Fruit fly (Drosophila melanogaster) whole organism, embryonic: Measurements from ENCODE around the gene Epp.

Experiments used
- B-H2 ChIP-seq: fragments of 200-800 bp; sonication (Bioruptor generic); optimal IDR thresholded peaks from 2 replicates; lab custom pipeline; 2018; ENCODE audit warnings: missing biosample characterization, mild to moderate bottlenecking, missing genetic modification characterization
- Bteb2 ChIP-seq: fragments of 200-800 bp; sonication (Bioruptor generic); optimal IDR thresholded peaks from 2 replicates; lab custom pipeline; 2016; ENCODE audit warnings: missing biosample characterization, missing genetic modification characterization
- CG10979 ChIP-seq: fragments of 200-800 bp; sonication (Bioruptor generic); optimal IDR thresholded peaks from 2 replicates; lab custom pipeline; 2018; ENCODE audit warnings: missing biosample characterization, mild to moderate bottlenecking, missing genetic modification characterization, moderate library complexity
- CG12219 ChIP-seq: fragments of 200-800 bp; sonication (Bioruptor generic); optimal IDR thresholded peaks from 3 replicates; lab custom pipeline; 2018; ENCODE audit warnings: missing biosample characterization, mild to moderate bottlenecking, missing genetic modification characterization
- CG12236 ChIP-seq: fragments of 200-800 bp; sonication (Bioruptor generic); optimal IDR thresholded peaks from 2 replicates; lab custom pipeline; 2016; ENCODE audit warnings: missing biosample characterization, missing genetic modification characterization
- CG12391 ChIP-seq: fragments of 200-800 bp; sonication (Bioruptor generic); optimal IDR thresholded peaks from 3 replicates; lab custom pipeline; 2018; ENCODE audit warnings: missing biosample characterization, mild to moderate bottlenecking, missing genetic modification characterization, moderate library complexity
- CG17186 ChIP-seq: fragments of 200-800 bp; sonication (Bioruptor generic); optimal IDR thresholded peaks from 3 replicates; lab custom pipeline; 2017; ENCODE audit warnings: missing biosample characterization, missing genetic modification reagents, missing genetic modification characterization
- CG17802 ChIP-seq: fragments of 200-800 bp; sonication (Bioruptor generic); optimal IDR thresholded peaks from 2 replicates; lab custom pipeline; 2018; ENCODE audit warnings: missing biosample characterization, mild to moderate bottlenecking, missing genetic modification characterization, moderate library complexity
- CG2678 ChIP-seq: fragments of 200-800 bp; sonication (Bioruptor generic); optimal IDR thresholded peaks from 3 replicates; lab custom pipeline; 2019; ENCODE audit warnings: missing biosample characterization, mild to moderate bottlenecking, missing genetic modification characterization, moderate library complexity
- CG31224 ChIP-seq: fragments of 200-800 bp; sonication (Bioruptor generic); IDR thresholded peaks from 2 replicates; pipeline ENCODE4 v1.3.6; 2022; ENCODE audit warnings: missing biosample characterization, missing genetic modification characterization
- CG3407 ChIP-seq: fragments of 200-800 bp; sonication (Bioruptor generic); optimal IDR thresholded peaks from 2 replicates; lab custom pipeline; 2018; ENCODE audit warnings: missing biosample characterization, mild to moderate bottlenecking, missing genetic modification characterization
- CG4854 ChIP-seq: fragments of 200-800 bp; sonication (Bioruptor generic); optimal IDR thresholded peaks from 2 replicates; lab custom pipeline; 2016; ENCODE audit warnings: missing biosample characterization, missing genetic modification characterization, inconsistent platforms
- CG5953 ChIP-seq: fragments of 200-800 bp; sonication (Bioruptor generic); IDR thresholded peaks from 2 replicates; pipeline ENCODE4 v1.3.6; 2022; ENCODE audit warnings: missing biosample characterization, missing genetic modification characterization
- CG6689 ChIP-seq: fragments of 200-800 bp; sonication (Bioruptor generic); IDR thresholded peaks from 2 replicates; pipeline ENCODE4 v1.3.6; 2022; ENCODE audit warnings: missing biosample characterization, missing genetic modification characterization
- Chrac-16 ChIP-seq: fragments of 200-800 bp; sonication (Bioruptor generic); optimal IDR thresholded peaks from 3 replicates; lab custom pipeline; 2016; ENCODE audit warnings: missing biosample characterization, missing genetic modification characterization
- D ChIP-seq, 2 experiments: fragments of 200-800 bp in 1 of 2; fragments of >200 bp in 1 of 2; sonication (Bioruptor generic) in 1 of 2; optimal IDR thresholded peaks; 2 replicates in 1 of 2; 3 replicates in 1 of 2; lab custom pipeline; 2017; ENCODE audit warnings: mild to moderate bottlenecking in 1 of 2, missing biosample characterization in 1 of 2, missing genetic modification characterization in 1 of 2, missing genetic modification reagents in 1 of 2
- Dbx ChIP-seq: fragments of 200-800 bp; sonication (Bioruptor generic); IDR thresholded peaks from 3 replicates; pipeline ENCODE4 v1.3.6; 2022; ENCODE audit warnings: missing biosample characterization, missing genetic modification characterization
- E2f1 ChIP-seq: fragments of 200-800 bp; sonication (Bioruptor generic); IDR thresholded peaks from 2 replicates; pipeline ENCODE4 v1.3.6; 2022; ENCODE audit warnings: missing biosample characterization, missing genetic modification characterization
- GATAe ChIP-seq: fragments of 200-800 bp; sonication (Bioruptor generic); conservative IDR thresholded peaks from 2 replicates; pipeline ENCODE4 v1.3.6; 2022; ENCODE audit warnings: missing biosample characterization, missing genetic modification characterization
- Lhr ChIP-seq: fragments of 200-800 bp; sonication (Bioruptor generic); optimal IDR thresholded peaks from 3 replicates; lab custom pipeline; 2017; ENCODE audit warnings: mild to moderate bottlenecking, missing biosample characterization, missing genetic modification reagents, missing genetic modification characterization
- Lim3 ChIP-seq: fragments of 200-800 bp; sonication (Bioruptor generic); IDR thresholded peaks from 2 replicates; pipeline ENCODE4 v1.3.6; 2022; ENCODE audit warnings: missing biosample characterization, missing genetic modification characterization
- Med ChIP-seq: fragments of 200-800 bp; sonication (Bioruptor generic); peaks from one replicate; lab custom pipeline; 2016; ENCODE audit warnings: missing biosample characterization, missing genetic modification characterization, mild to moderate bottlenecking, inconsistent platforms, moderate library complexity
- Mrtf ChIP-seq: fragments of 200-800 bp; sonication (Bioruptor generic); IDR thresholded peaks from 3 replicates; pipeline ENCODE4 v1.3.6; 2022; ENCODE audit warnings: missing biosample characterization, missing genetic modification characterization
- NFAT ChIP-seq: fragments of 200-800 bp; sonication (Bioruptor generic); IDR thresholded peaks from 2 replicates; pipeline ENCODE4 v1.3.6; 2022; ENCODE audit warnings: missing biosample characterization, missing genetic modification characterization
- Stat92E ChIP-seq, 3 experiments: fragments of >200 bp in 2 of 3; fragments of 200-800 bp in 1 of 3; sonication (Bioruptor generic) in 1 of 3; optimal IDR thresholded peaks; 2 replicates each; lab custom pipeline; 2017 to 2019; ENCODE audit warnings: missing biosample characterization in 3 of 3, missing genetic modification characterization in 3 of 3, mild to moderate bottlenecking in 1 of 3, moderate library complexity in 1 of 3
- Taf1 ChIP-seq: fragments of 200-800 bp; sonication (Bioruptor generic); IDR thresholded peaks from 2 replicates; pipeline ENCODE4 v1.3.6; 2022; ENCODE audit warnings: missing biosample characterization, missing genetic modification characterization
- Tbp ChIP-seq: fragments of >200 bp; optimal IDR thresholded peaks from 2 replicates; lab custom pipeline; 2018; ENCODE audit warnings: missing biosample characterization, missing genetic modification characterization
- ase ChIP-seq: fragments of 200-800 bp; sonication (Bioruptor generic); IDR thresholded peaks from 3 replicates; pipeline ENCODE4 v1.3.6; 2022; ENCODE audit warnings: missing biosample characterization, missing genetic modification characterization
- ato ChIP-seq: fragments of 200-800 bp; sonication (Bioruptor generic); IDR thresholded peaks from 2 replicates; pipeline ENCODE4 v1.3.6; 2022; ENCODE audit warnings: missing biosample characterization, missing genetic modification characterization; ENCODE audit not compliant: partially characterized antibody
- dati ChIP-seq: fragments of 200-800 bp; sonication (Bioruptor generic); IDR thresholded peaks from 2 replicates; pipeline ENCODE4 v1.3.6; 2022; ENCODE audit warnings: missing biosample characterization, missing genetic modification characterization
- dm ChIP-seq: fragments of 200-800 bp; sonication (Bioruptor generic); optimal IDR thresholded peaks from 3 replicates; lab custom pipeline; 2016; ENCODE audit warnings: missing biosample characterization, missing genetic modification characterization
- exex ChIP-seq: fragments of 200-800 bp; sonication (Bioruptor generic); optimal IDR thresholded peaks from 4 replicates; lab custom pipeline; 2018; ENCODE audit warnings: missing biosample characterization, mild to moderate bottlenecking, missing genetic modification characterization, moderate library complexity
- fd102C ChIP-seq: fragments of 200-800 bp; sonication (Bioruptor generic); optimal IDR thresholded peaks from 2 replicates; lab custom pipeline; 2018; ENCODE audit warnings: missing biosample characterization, mild to moderate bottlenecking, missing genetic modification characterization, moderate library complexity
- fru ChIP-seq: fragments of >200 bp; optimal IDR thresholded peaks from 2 replicates; lab custom pipeline; 2017
- gce ChIP-seq: fragments of 200-800 bp; sonication (Bioruptor generic); IDR thresholded peaks from 3 replicates; pipeline ENCODE4 v1.3.6; 2022; ENCODE audit warnings: missing biosample characterization, missing genetic modification characterization
- gro ChIP-seq: fragments of 200-800 bp; sonication (Bioruptor generic); optimal IDR thresholded peaks from 2 replicates; lab custom pipeline; 2016; ENCODE audit warnings: missing biosample characterization, missing genetic modification characterization
- gt ChIP-seq: fragments of 200-800 bp; sonication (Bioruptor generic); IDR thresholded peaks from 2 replicates; pipeline ENCODE4 v1.3.6; 2022; ENCODE audit warnings: missing biosample characterization, missing genetic modification characterization
- ind ChIP-seq: fragments of 200-800 bp; sonication (Bioruptor generic); optimal IDR thresholded peaks from 3 replicates; lab custom pipeline; 2016; ENCODE audit warnings: missing biosample characterization, missing genetic modification characterization
- jumu ChIP-seq: fragments of 200-800 bp; sonication (Bioruptor generic); optimal IDR thresholded peaks from 3 replicates; lab custom pipeline; 2016; ENCODE audit warnings: missing biosample characterization, missing genetic modification characterization
- kni ChIP-seq: fragments of 200-800 bp; sonication (Bioruptor generic); optimal IDR thresholded peaks from 3 replicates; lab custom pipeline; 2017; ENCODE audit warnings: mild to moderate bottlenecking, missing biosample characterization, missing genetic modification reagents, missing genetic modification characterization
- nerfin-2 ChIP-seq: fragments of 200-800 bp; sonication (Bioruptor generic); IDR thresholded peaks from 2 replicates; pipeline ENCODE4 v1.3.6; 2022; ENCODE audit warnings: missing biosample characterization, missing genetic modification characterization; ENCODE audit not compliant: partially characterized antibody
- org-1 ChIP-seq: fragments of 200-800 bp; sonication (Bioruptor generic); optimal IDR thresholded peaks from 2 replicates; lab custom pipeline; 2017; ENCODE audit warnings: missing biosample characterization, missing genetic modification characterization
- prd ChIP-seq, 3 experiments: fragments of >200 bp in 2 of 3; fragments of 200-800 bp in 1 of 3; sonication (Bioruptor generic) in 1 of 3; optimal IDR thresholded peaks in 2 of 3; IDR thresholded peaks in 1 of 3; 2 replicates in 2 of 3; 3 replicates in 1 of 3; pipeline versions ENCODE4 v1.3.6 to Lab custom; 2017 to 2022; ENCODE audit warnings: missing biosample characterization in 1 of 3, missing genetic modification characterization in 1 of 3
- psq ChIP-seq: fragments of 200-800 bp; sonication (Bioruptor generic); optimal IDR thresholded peaks from 2 replicates; lab custom pipeline; 2017; ENCODE audit warnings: missing biosample characterization, missing genetic modification characterization
- run ChIP-seq: fragments of 200-800 bp; sonication (Bioruptor generic); optimal IDR thresholded peaks from 3 replicates; lab custom pipeline; 2018; ENCODE audit warnings: missing biosample characterization, mild to moderate bottlenecking, missing genetic modification characterization
- seq ChIP-seq: fragments of 200-800 bp; sonication (Bioruptor generic); IDR thresholded peaks from 2 replicates; pipeline ENCODE4 v1.3.6; 2022; ENCODE audit warnings: missing biosample characterization, missing genetic modification characterization
- stwl ChIP-seq: fragments of 200-800 bp; sonication (Bioruptor generic); optimal IDR thresholded peaks from 3 replicates; lab custom pipeline; 2018; ENCODE audit warnings: missing biosample characterization, mild to moderate bottlenecking, missing genetic modification characterization, moderate library complexity
- tx ChIP-seq: fragments of 200-800 bp; sonication (Bioruptor generic); optimal IDR thresholded peaks from 2 replicates; lab custom pipeline; 2016; ENCODE audit warnings: missing biosample characterization, missing genetic modification characterization
- unc-4 ChIP-seq: fragments of 200-800 bp; sonication (Bioruptor generic); IDR thresholded peaks from 2 replicates; pipeline ENCODE4 v1.3.6; 2022; ENCODE audit warnings: missing biosample characterization, missing genetic modification characterization; ENCODE audit not compliant: partially characterized antibody
- zen2 ChIP-seq: fragments of 200-800 bp; sonication (Bioruptor generic); IDR thresholded peaks from 3 replicates; pipeline ENCODE4 v1.3.6; 2022; ENCODE audit warnings: missing biosample characterization, missing genetic modification characterization; ENCODE audit not compliant: partially characterized antibody

Epp gene

dm6 chr3R:23969449-23969848 lies 23.3 kb downstream of the Epp start (continued):
- TF ChIP-seq dm = no peak
- no peak for TF ChIP-seq D (optimal IDR thresholded peaks at IDR 0.05; lab: Kevin White, UChicago)
- TF ChIP-seq D (GFP tag; optimal IDR thresholded peaks at IDR 0.05; lab: Kevin White, UChicago) = no peak
- no peak for TF ChIP-seq fru (lab: Kevin White, UChicago)
- TF ChIP-seq zen2 = no peak
- peak; percentile 65 for TF ChIP-seq Med (GFP tag; lab: Kevin White, UChicago)
- no peak for TF ChIP-seq Taf1
- no peak for TF ChIP-seq ato
- TF ChIP-seq prd (optimal IDR thresholded peaks at IDR 0.05; lab: Kevin White, UChicago) = no peak
- TF ChIP-seq prd (GFP tag; IDR thresholded peaks at IDR 0.05; lab: Robert Waterston, UW) = peak; percentile 67
- peak; percentile 52 for TF ChIP-seq CG6689
- no peak for TF ChIP-seq seq
- TF ChIP-seq Bteb2 = no peak
- no peak for TF ChIP-seq jumu
- TF ChIP-seq GATAe (GFP tag; lab: Robert Waterston, UW) = no peak
- TF ChIP-seq stwl (tag; lab: Kevin White, UChicago) = no peak
- TF ChIP-seq unc-4 (GFP tag; lab: Robert Waterston, UW) = no peak
- peak; percentile 58; the same call in 1 of the 3 replicates for TF ChIP-seq ase
- no peak for TF ChIP-seq exex (tag; lab: Kevin White, UChicago)
- no peak for TF ChIP-seq CG4854 (GFP tag; lab: Kevin White, UChicago)
- TF ChIP-seq NFAT (GFP tag; lab: Robert Waterston, UW) = 0 out of 2 replicates have a peak, but pooled peaks have one; percentile 3
- no peak for TF ChIP-seq Lhr (GFP tag; lab: Kevin White, UChicago)
- no peak for TF ChIP-seq nerfin-2 (GFP tag; lab: Robert Waterston, UW)
- TF ChIP-seq tx (GFP tag; lab: Kevin White, UChicago) = no peak
- no peak for TF ChIP-seq CG17802
- TF ChIP-seq CG10979 = peak; percentile 49
- no peak for TF ChIP-seq gce (GFP tag; lab: Robert Waterston, UW)
- TF ChIP-seq Lim3 = no peak
- TF ChIP-seq gt (GFP tag; lab: Robert Waterston, UW) = no peak
- TF ChIP-seq kni (GFP tag; lab: Kevin White, UChicago) = no peak
- peak; percentile 32 for TF ChIP-seq CG3407 (GFP tag; lab: Kevin White, UChicago)
- TF ChIP-seq org-1 (GFP tag; lab: Kevin White, UChicago) = peak; percentile 20
- TF ChIP-seq ind = peak; percentile 26
- peak; percentile 78 for TF ChIP-seq CG2678 (tag; lab: Kevin White, UChicago)
- TF ChIP-seq CG5953 = no peak
- TF ChIP-seq gro (GFP tag; lab: Kevin White, UChicago) = no peak
- peak; percentile 35; the same call in 2 of the 3 replicates for TF ChIP-seq Dbx (GFP tag; lab: Robert Waterston, UW)
- TF ChIP-seq psq (GFP tag; lab: Kevin White, UChicago) = no peak
- no peak for TF ChIP-seq Tbp
- no peak for TF ChIP-seq Stat92E (GFP tag; optimal IDR thresholded peaks at IDR 0.05; lab: Kevin White, UChicago)
- TF ChIP-seq CG12391 = peak; percentile 50
- 0 out of 2 replicates have a peak, but pooled peaks have one; percentile 25 for TF ChIP-seq E2f1 (GFP tag; lab: Robert Waterston, UW)
- TF ChIP-seq CG12236 (GFP tag; lab: Kevin White, UChicago) = no peak
- TF ChIP-seq CG17186 (GFP tag; lab: Kevin White, UChicago) = no peak
- TF ChIP-seq Mrtf (GFP tag; lab: Robert Waterston, UW) = no peak; the same call in 2 of the 3 replicates
- TF ChIP-seq fd102C (GFP tag; lab: Kevin White, UChicago) = no peak
- no peak for TF ChIP-seq Chrac-16
- TF ChIP-seq B-H2 (GFP tag; lab: Kevin White, UChicago) = no peak
- TF ChIP-seq CG31224 (GFP tag; lab: Robert Waterston, UW) = peak; percentile 33; the same call in 1 of the 2 replicates
- peak; percentile 21 for TF ChIP-seq run (tag; lab: Kevin White, UChicago)
- 0 out of 2 replicates have a peak, but pooled peaks have one; percentile 19 for TF ChIP-seq dati (GFP tag; lab: Robert Waterston, UW)
- no peak for TF ChIP-seq CG12219 (GFP tag; lab: Kevin White, UChicago)
